Fruit fly (Drosophila melanogaster): ENCODE data around the gene spn-A.

spn-A gene

dm6 chr3R:30005332-30005979 is 50.4 kb downstream of the spn-A start:
- TF ChIP-seq Fer1 (GFP tag; optimal IDR thresholded peaks at IDR 0.05) (no peak), Hand (GFP tag; optimal IDR thresholded peaks at IDR 0.05) (no peak), Bdp1 (GFP tag; optimal IDR thresholded peaks at IDR 0.05) (no peak), kay (GFP tag; optimal IDR thresholded peaks at IDR 0.05) (no peak), ara (GFP tag; IDR thresholded peaks at IDR 0.05) (no peak), NFAT (GFP tag; IDR thresholded peaks at IDR 0.05) (no peak), Atf6 (GFP tag; IDR thresholded peaks at IDR 0.05) (no peak), tap (tag; optimal IDR thresholded peaks at IDR 0.05) (no peak), CG5953 (GFP tag; IDR thresholded peaks at IDR 0.05) (no peak), sqz (GFP tag; optimal IDR thresholded peaks at IDR 0.05) (peak; percentile 31), CG3407 (GFP tag; optimal IDR thresholded peaks at IDR 0.05) (no peak), CG11093 (GFP tag; IDR thresholded peaks at IDR 0.05) (no peak), NK7.1 (GFP tag; optimal IDR thresholded peaks at IDR 0.05) (no peak), ewg (GFP tag; optimal IDR thresholded peaks at IDR 0.05) (peak; percentile 4), CG9215 (GFP tag; IDR thresholded peaks at IDR 0.05) (no peak), Dek (tag; optimal IDR thresholded peaks at IDR 0.05) (no peak), bsh (GFP tag; optimal IDR thresholded peaks at IDR 0.05) (peak in 1 of 2 experiments; percentile 62), scrt (GFP tag; optimal IDR thresholded peaks at IDR 0.05) (no peak), CG12744 (GFP tag; optimal IDR thresholded peaks at IDR 0.05) (no peak), nom (GFP tag; optimal IDR thresholded peaks at IDR 0.05) (peak; percentile 92), CTCF (GFP tag; optimal IDR thresholded peaks at IDR 0.05) (no peak), Drgx (GFP tag; IDR thresholded peaks at IDR 0.05) (peak; percentile 50), sens-2 (GFP tag; IDR thresholded peaks at IDR 0.05) (no peak), CG17359 (tag; optimal IDR thresholded peaks at IDR 0.05) (peak; percentile 86), Lhr (GFP tag; optimal IDR thresholded peaks at IDR 0.05) (no peak), CG32772 (GFP tag; IDR thresholded peaks at IDR 0.05) (no peak), CG43689 (GFP tag; IDR thresholded peaks at IDR 0.05) (no peak), CG18011 (GFP tag; optimal IDR thresholded peaks at IDR 0.05) (no peak), CG7963 (GFP tag; IDR thresholded peaks at IDR 0.05; ENCODE audit: partially characterized antibody) (no peak), D (optimal IDR thresholded peaks at IDR 0.05) (no peak), D (GFP tag; optimal IDR thresholded peaks at IDR 0.05) (no peak), zfh2 (GFP tag; optimal IDR thresholded peaks at IDR 0.05) (no peak), oc (tag; optimal IDR thresholded peaks at IDR 0.05) (no peak)
